Fruit fly (Drosophila melanogaster) whole organism: ENCODE data around the gene mRpS24.

Experiments
- CG8478 ChIP-seq: fragments of >200 bp; optimal IDR thresholded peaks from 2 replicates; lab custom pipeline; 2018; ENCODE audit warnings: inconsistent platforms
- pan ChIP-seq: fragments of >200 bp; optimal IDR thresholded peaks from 2 replicates; lab custom pipeline; 2017

- TF ChIP-seq CG8478 (no peak), pan (lab: Kevin White, UChicago) (no peak)
These were observed 23.7 kb downstream of the mRpS24 start for dm6 chr3R:24139646-24140130.
